Worm (Caenorhabditis elegans) whole organism, dauer: Measurements from ENCODE around the gene ketn-1.

Source experiments
- unc-62 ChIP-seq: sonication (generic microtip); optimal IDR thresholded peaks from 2 replicates; lab custom pipeline; 2017; ENCODE audit warnings: missing biosample characterization, missing genetic modification reagents, missing genetic modification characterization

Gene ketn-1

ce11 chrV:2757226-2757893, 50.3 kb downstream of the ketn-1 start, which contains the start of gene srx-28:
TSS of gene srx-28 (minus strand) at chrV:2757276.
- no peak for TF ChIP-seq unc-62 (GFP tag; lab: Kevin White, UChicago)

ce11 chrV:2753007-2753406, 54.7 kb downstream of the ketn-1 start, which contains the start of gene srx-26:
TSS of gene srx-26 (minus strand) at chrV:2753107.
- no peak for TF ChIP-seq unc-62 (GFP tag; lab: Kevin White, UChicago)

- TF ChIP-seq unc-62 (GFP tag; lab: Kevin White, UChicago) = no peak
Measured at ce11 chrV:2750006-2750405, 57.7 kb downstream of the ketn-1 start, which contains the start of gene srx-24. TSS of gene srx-24 (minus strand) at chrV:2750106.

ce11 chrV:2746404-2746803, 61.3 kb downstream of the ketn-1 start:
- TF ChIP-seq unc-62 (GFP tag; lab: Kevin White, UChicago) = no peak

- TF ChIP-seq unc-62 (GFP tag; lab: Kevin White, UChicago) = no peak
Measured at ce11 chrV:2742298-2742697, 65.4 kb downstream of the ketn-1 start, which contains the start of gene srg-62. TSS of gene srg-62 (minus strand) at chrV:2742398.

- TF ChIP-seq unc-62 (GFP tag; lab: Kevin White, UChicago) = no peak
Measured at ce11 chrV:2740228-2740627, 67.4 kb downstream of the ketn-1 start, which contains the start of gene srg-61. TSS of gene srg-61 (minus strand) at chrV:2740328.

- no peak for TF ChIP-seq unc-62 (GFP tag; lab: Kevin White, UChicago)
Measured at ce11 chrV:2739607-2740006, 68.1 kb downstream of the ketn-1 start.

- no peak for TF ChIP-seq unc-62 (GFP tag; lab: Kevin White, UChicago)
Measured at ce11 chrV:2738174-2738573, 69.5 kb downstream of the ketn-1 start, which contains the start of gene srg-56. TSS of gene srg-56 (minus strand) at chrV:2738274.

- no peak for TF ChIP-seq unc-62 (GFP tag; lab: Kevin White, UChicago)
Measured at ce11 chrV:2734360-2734759, 73.3 kb downstream of the ketn-1 start, which contains the start of gene srg-57. TSS of gene srg-57 (minus strand) at chrV:2734460.
